Fruit fly (Drosophila melanogaster): ENCODE results near the gene CG7329.
A peak's percentile ranks its signal among the peaks of the same experiment; 100 is the strongest.

- TF ChIP-seq CG4496 (GFP tag; IDR thresholded peaks at IDR 0.05), result 0 out of 3 replicates have a peak, but pooled peaks have one; percentile 34
- no peak for TF ChIP-seq D1 (tag; optimal IDR thresholded peaks at IDR 0.05)
Measured at dm6 chr2L:10614660-10615479, 23.4 kb downstream of the CG7329 start.
